Fruit fly (Drosophila melanogaster) whole organism, embryonic: ENCODE data around the gene edin.
A peak's percentile ranks its signal among the peaks of the same experiment; 100 is the strongest.

Experiments used
- B-H1 ChIP-seq: fragments of 200-800 bp; sonication (Bioruptor generic); IDR thresholded peaks from 3 replicates; pipeline ENCODE4 v1.3.6; 2022; ENCODE audit warnings: missing biosample characterization, missing genetic modification characterization
- CG10274 ChIP-seq: fragments of 200-800 bp; sonication (Bioruptor generic); optimal IDR thresholded peaks from 3 replicates; lab custom pipeline; 2017; ENCODE audit warnings: missing biosample characterization, mild to moderate bottlenecking, missing genetic modification characterization
- CG11723 ChIP-seq: fragments of 200-800 bp; sonication (Bioruptor generic); optimal IDR thresholded peaks from 2 replicates; lab custom pipeline; 2017; ENCODE audit warnings: missing biosample characterization, mild to moderate bottlenecking, missing genetic modification characterization
- CG12104 ChIP-seq: fragments of 200-800 bp; sonication (Bioruptor generic); optimal IDR thresholded peaks from 3 replicates; lab custom pipeline; 2016; ENCODE audit warnings: missing biosample characterization, missing genetic modification characterization
- CG16813 ChIP-seq: fragments of 200-800 bp; sonication (Bioruptor generic); IDR thresholded peaks from 3 replicates; pipeline ENCODE4 v1.3.6; 2022; ENCODE audit warnings: missing biosample characterization, missing genetic modification characterization; ENCODE audit not compliant: partially characterized antibody
- CG2712 ChIP-seq: fragments of 200-800 bp; optimal IDR thresholded peaks from 3 replicates; lab custom pipeline; 2019; ENCODE audit warnings: missing biosample characterization, mild to moderate bottlenecking, missing genetic modification characterization, moderate library complexity
- CG2875 ChIP-seq: fragments of 200-800 bp; sonication (Bioruptor generic); optimal IDR thresholded peaks from 2 replicates; lab custom pipeline; 2017; ENCODE audit warnings: missing biosample characterization, mild to moderate bottlenecking, missing genetic modification characterization, missing genetic modification reagents
- CG3407 ChIP-seq: fragments of 200-800 bp; sonication (Bioruptor generic); optimal IDR thresholded peaks from 2 replicates; lab custom pipeline; 2018; ENCODE audit warnings: missing biosample characterization, mild to moderate bottlenecking, missing genetic modification characterization
- CG4424 ChIP-seq: fragments of 200-800 bp; sonication (Bioruptor generic); optimal IDR thresholded peaks from 3 replicates; lab custom pipeline; 2016; ENCODE audit warnings: missing biosample characterization, missing genetic modification characterization
- CG4820 ChIP-seq: fragments of 200-800 bp; sonication (Bioruptor generic); optimal IDR thresholded peaks from 3 replicates; lab custom pipeline; 2016; ENCODE audit warnings: missing biosample characterization, missing genetic modification characterization
- CG5180 ChIP-seq: fragments of 200-800 bp; sonication (Bioruptor generic); optimal IDR thresholded peaks from 3 replicates; lab custom pipeline; 2017; ENCODE audit warnings: missing biosample characterization, missing genetic modification characterization, mild to moderate bottlenecking, moderate library complexity, missing genetic modification reagents
- CG6175 ChIP-seq: fragments of 200-800 bp; sonication (Bioruptor generic); IDR thresholded peaks from 3 replicates; pipeline ENCODE4 v1.3.6; 2022; ENCODE audit warnings: missing biosample characterization, missing genetic modification characterization
- CG6654 ChIP-seq: fragments of 200-800 bp; sonication (Bioruptor generic); optimal IDR thresholded peaks from 2 replicates; lab custom pipeline; 2017; ENCODE audit warnings: missing biosample characterization, mild to moderate bottlenecking, missing genetic modification characterization
- Camta ChIP-seq: fragments of 200-800 bp; sonication (Bioruptor generic); optimal IDR thresholded peaks from 2 replicates; lab custom pipeline; 2016; ENCODE audit warnings: missing biosample characterization, missing genetic modification characterization
- Dip2 ChIP-seq: fragments of 200-800 bp; sonication (Bioruptor generic); IDR thresholded peaks from 2 replicates; pipeline ENCODE4 v1.3.6; 2022; ENCODE audit warnings: missing biosample characterization, missing genetic modification characterization
- Dref ChIP-seq: fragments of 200-800 bp; sonication (Bioruptor generic); IDR thresholded peaks from 2 replicates; pipeline ENCODE4 v1.3.6; 2022; ENCODE audit warnings: missing biosample characterization, missing genetic modification characterization
- Fer3 ChIP-seq: fragments of 200-800 bp; sonication (Bioruptor generic); optimal IDR thresholded peaks from 2 replicates; lab custom pipeline; 2018; ENCODE audit warnings: missing biosample characterization, mild to moderate bottlenecking, missing genetic modification characterization, moderate library complexity
- Gug ChIP-seq: fragments of 200-800 bp; sonication (Bioruptor generic); IDR thresholded peaks from 4 replicates; pipeline ENCODE4 v1.3.6; 2022; ENCODE audit warnings: missing biosample characterization, missing genetic modification characterization
- HmgD ChIP-seq: fragments of 200-800 bp; sonication (Bioruptor generic); optimal IDR thresholded peaks from 3 replicates; lab custom pipeline; 2016; ENCODE audit warnings: missing biosample characterization, missing genetic modification characterization
- Hmr ChIP-seq: fragments of 200-800 bp; sonication (Bioruptor generic); optimal IDR thresholded peaks from 3 replicates; lab custom pipeline; 2017; ENCODE audit warnings: mild to moderate bottlenecking, missing biosample characterization, missing genetic modification reagents, missing genetic modification characterization
- Max ChIP-seq: fragments of 200-800 bp; sonication (Bioruptor generic); optimal IDR thresholded peaks from 2 replicates; lab custom pipeline; 2016; ENCODE audit warnings: missing biosample characterization, mild to moderate bottlenecking, missing genetic modification characterization
- Med ChIP-seq: fragments of 200-800 bp; sonication (Bioruptor generic); peaks from one replicate; lab custom pipeline; 2016; ENCODE audit warnings: missing biosample characterization, missing genetic modification characterization, mild to moderate bottlenecking, inconsistent platforms, moderate library complexity
- Rfx ChIP-seq: fragments of 200-800 bp; sonication (Bioruptor generic); IDR thresholded peaks from 2 replicates; pipeline ENCODE4 v1.3.6; 2022; ENCODE audit warnings: missing biosample characterization, missing genetic modification characterization
- Rx ChIP-seq: fragments of 200-800 bp; sonication (Bioruptor generic); IDR thresholded peaks from 2 replicates; pipeline ENCODE4 v1.3.6; 2022; ENCODE audit warnings: missing biosample characterization, missing genetic modification characterization
- abd-A ChIP-seq: fragments of 200-800 bp; sonication (Bioruptor generic); optimal IDR thresholded peaks from 3 replicates; lab custom pipeline; 2019; ENCODE audit warnings: missing biosample characterization, mild to moderate bottlenecking, missing genetic modification characterization, moderate library complexity
- ato ChIP-seq: fragments of 200-800 bp; sonication (Bioruptor generic); IDR thresholded peaks from 2 replicates; pipeline ENCODE4 v1.3.6; 2022; ENCODE audit warnings: missing biosample characterization, missing genetic modification characterization; ENCODE audit not compliant: partially characterized antibody
- cg ChIP-seq: fragments of 200-800 bp; sonication (Bioruptor generic); optimal IDR thresholded peaks from 3 replicates; lab custom pipeline; 2019; ENCODE audit warnings: missing biosample characterization, mild to moderate bottlenecking, missing genetic modification characterization, moderate library complexity
- crol ChIP-seq: fragments of 200-800 bp; sonication (Bioruptor generic); IDR thresholded peaks from 2 replicates; pipeline ENCODE4 v1.3.6; 2022; ENCODE audit warnings: missing biosample characterization, missing genetic modification characterization
- da ChIP-seq: fragments of 200-800 bp; sonication (Bioruptor generic); optimal IDR thresholded peaks from 2 replicates; lab custom pipeline; 2016; ENCODE audit warnings: missing biosample characterization, missing genetic modification characterization
- dan ChIP-seq: fragments of 200-800 bp; sonication (Bioruptor generic); IDR thresholded peaks from 2 replicates; pipeline ENCODE4 v1.3.6; 2022; ENCODE audit warnings: missing biosample characterization, missing genetic modification characterization
- dpn ChIP-seq, 2 experiments: fragments of 200-800 bp; sonication (Bioruptor generic); optimal IDR thresholded peaks; 3 replicates each; lab custom pipeline; 2016; ENCODE audit warnings: missing biosample characterization in 2 of 2, missing genetic modification characterization in 2 of 2
- eyg ChIP-seq: fragments of 200-800 bp; sonication (Bioruptor generic); optimal IDR thresholded peaks from 3 replicates; lab custom pipeline; 2016; ENCODE audit warnings: missing biosample characterization, missing genetic modification characterization
- gsb-n ChIP-seq: fragments of 200-800 bp; sonication (Bioruptor generic); optimal IDR thresholded peaks from 3 replicates; lab custom pipeline; 2018; ENCODE audit warnings: missing biosample characterization, mild to moderate bottlenecking, missing genetic modification characterization
- hth ChIP-seq: fragments of >200 bp; optimal IDR thresholded peaks from 2 replicates; lab custom pipeline; 2017; ENCODE audit warnings: inconsistent platforms
- insv ChIP-seq, 2 experiments: fragments of 200-800 bp; sonication (Bioruptor generic); optimal IDR thresholded peaks; 3 replicates each; lab custom pipeline; 2016 to 2018; ENCODE audit warnings: missing biosample characterization in 2 of 2, missing genetic modification characterization in 2 of 2
- lab ChIP-seq: fragments of 200-800 bp; sonication (Bioruptor generic); optimal IDR thresholded peaks from 3 replicates; lab custom pipeline; 2017; ENCODE audit warnings: missing biosample characterization, missing genetic modification characterization, mild to moderate bottlenecking, moderate library complexity, missing genetic modification reagents
- oc ChIP-seq: fragments of 200-800 bp; sonication (Bioruptor generic); optimal IDR thresholded peaks from 2 replicates; lab custom pipeline; 2018; ENCODE audit warnings: missing biosample characterization, mild to moderate bottlenecking, missing genetic modification characterization, moderate library complexity
- pnt ChIP-seq: fragments of 200-800 bp; sonication (Bioruptor generic); optimal IDR thresholded peaks from 3 replicates; lab custom pipeline; 2016; ENCODE audit warnings: missing biosample characterization, missing genetic modification characterization
- prd ChIP-seq, 3 experiments: fragments of >200 bp in 2 of 3; fragments of 200-800 bp in 1 of 3; sonication (Bioruptor generic) in 1 of 3; optimal IDR thresholded peaks in 2 of 3; IDR thresholded peaks in 1 of 3; 2 replicates in 2 of 3; 3 replicates in 1 of 3; pipeline versions ENCODE4 v1.3.6 to Lab custom; 2017 to 2022; ENCODE audit warnings: missing biosample characterization in 1 of 3, missing genetic modification characterization in 1 of 3
- row ChIP-seq: fragments of 200-800 bp; sonication (Bioruptor generic); IDR thresholded peaks from 3 replicates; pipeline ENCODE4 v1.3.6; 2022; ENCODE audit warnings: missing biosample characterization, missing genetic modification characterization
- stc ChIP-seq: fragments of 200-800 bp; sonication (Bioruptor generic); IDR thresholded peaks from 2 replicates; pipeline ENCODE4 v1.3.6; 2022; ENCODE audit warnings: missing biosample characterization, missing genetic modification characterization
- tin ChIP-seq: fragments of 200-800 bp; sonication (Bioruptor generic); optimal IDR thresholded peaks from 3 replicates; lab custom pipeline; 2016; ENCODE audit warnings: missing biosample characterization, missing genetic modification characterization
- wdn ChIP-seq: fragments of 200-800 bp; sonication (Bioruptor generic); IDR thresholded peaks from 2 replicates; pipeline ENCODE4 v1.3.6; 2022; ENCODE audit warnings: missing biosample characterization, missing genetic modification characterization

Gene edin

DNA sequence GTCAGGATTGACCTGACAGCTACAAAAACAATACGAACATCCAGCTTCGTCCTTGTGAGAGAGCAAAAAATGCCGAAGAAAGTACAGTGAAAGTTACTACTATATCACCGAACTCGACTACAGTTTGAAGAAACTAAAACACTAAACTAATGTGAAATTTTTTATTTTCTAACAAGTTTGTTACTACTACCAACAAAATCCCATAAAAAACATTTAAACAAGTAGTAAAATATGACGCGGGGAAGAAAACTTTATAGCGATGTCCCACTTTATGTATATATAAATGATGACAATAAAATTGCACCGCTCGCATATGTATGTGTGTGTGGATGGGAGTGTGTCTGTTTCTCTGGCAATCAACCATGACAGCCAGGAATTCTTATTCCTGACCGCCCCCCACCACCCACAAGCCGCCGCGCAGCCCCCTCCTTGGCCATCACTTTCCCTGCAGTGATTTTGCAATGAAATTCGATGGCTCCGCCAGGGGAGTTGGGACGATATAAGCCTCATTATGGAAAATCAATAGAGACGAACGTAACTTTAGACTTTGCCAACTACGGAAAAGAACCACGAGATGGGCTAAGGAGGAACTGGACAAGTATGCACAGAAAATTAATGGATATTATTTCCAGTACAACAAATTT, 33.2 kb upstream of the edin start (continued):
- TF ChIP-seq row (GFP tag; lab: Robert Waterston, UW) (no peak), da (GFP tag; lab: Kevin White, UChicago) (no peak), Dip2 (GFP tag; lab: Robert Waterston, UW) (no peak), prd (optimal IDR thresholded peaks at IDR 0.05; lab: Kevin White, UChicago) (no peak), prd (GFP tag; IDR thresholded peaks at IDR 0.05; lab: Robert Waterston, UW) (peak; percentile 61; the same call in 1 of the 3 replicates), CG4820 (GFP tag; lab: Kevin White, UChicago) (no peak), pnt (GFP tag; lab: Kevin White, UChicago) (no peak), Rfx (peak; percentile 48), HmgD (GFP tag; lab: Kevin White, UChicago) (no peak), insv (GFP tag; optimal IDR thresholded peaks at IDR 0.05; lab: Kevin White, UChicago) (no peak)

DNA sequence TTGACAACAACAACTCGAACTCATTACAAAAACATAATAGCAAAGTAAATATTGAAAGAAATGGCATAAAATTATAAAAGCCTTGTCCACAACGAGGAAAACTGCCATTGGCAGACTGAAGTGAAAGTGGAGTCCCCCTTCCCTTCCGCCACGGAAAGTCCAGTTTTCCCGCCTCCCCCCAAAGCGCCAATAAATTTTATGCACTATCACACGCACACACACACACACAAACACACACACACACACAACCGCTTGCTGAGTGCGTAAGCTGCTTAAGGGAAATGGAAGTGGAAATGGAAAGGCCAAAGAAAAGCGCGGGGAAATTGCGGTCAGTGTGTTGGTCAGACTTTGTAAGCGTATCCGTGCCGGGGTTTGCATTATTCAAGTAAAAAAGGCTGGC, 32.2 kb upstream of the edin start:
- TF ChIP-seq ato (GFP tag; lab: Robert Waterston, UW) (no peak), wdn (GFP tag; lab: Robert Waterston, UW) (no peak), CG11723 (GFP tag; lab: Kevin White, UChicago) (no peak), CG12104 (GFP tag; lab: Kevin White, UChicago) (no peak), gsb-n (tag; lab: Kevin White, UChicago) (no peak), Camta (GFP tag; lab: Kevin White, UChicago) (no peak), dpn (GFP tag; optimal IDR thresholded peaks at IDR 0.05; lab: Kevin White, UChicago) (no peak), CG10274 (no peak), CG6654 (GFP tag; lab: Kevin White, UChicago) (no peak), B-H1 (GFP tag; lab: Robert Waterston, UW) (no peak), Dref (GFP tag; lab: Robert Waterston, UW) (no peak), dan (no peak), Gug (GFP tag; lab: Robert Waterston, UW) (no peak), Rx (GFP tag; lab: Robert Waterston, UW) (no peak), Max (GFP tag; lab: Kevin White, UChicago) (no peak), eyg (GFP tag; lab: Kevin White, UChicago) (no peak), Fer3 (tag; lab: Kevin White, UChicago) (no peak), tin (no peak), CG6175 (GFP tag; lab: Robert Waterston, UW) (no peak), CG5180 (GFP tag; lab: Kevin White, UChicago) (no peak), Med (GFP tag; lab: Kevin White, UChicago) (peak; percentile 55), CG4424 (no peak), CG16813 (GFP tag; lab: Robert Waterston, UW) (no peak), crol (GFP tag; lab: Robert Waterston, UW) (0 out of 2 replicates have a peak, but pooled peaks have one; percentile 14), stc (GFP tag; lab: Robert Waterston, UW) (no peak), oc (tag; lab: Kevin White, UChicago) (peak; percentile 15), abd-A (tag; lab: Kevin White, UChicago) (peak; percentile 57), cg (GFP tag; lab: Kevin White, UChicago) (peak; percentile 43), CG3407 (GFP tag; lab: Kevin White, UChicago) (no peak), hth (lab: Kevin White, UChicago) (no peak), Hmr (no peak), lab (GFP tag; lab: Kevin White, UChicago) (no peak), CG2712 (no peak), CG2875 (GFP tag; lab: Kevin White, UChicago) (no peak)
